Fruit fly (Drosophila melanogaster) whole organism, prepupa: ENCODE data around the gene CG4586.
A peak's percentile ranks its signal among the peaks of the same experiment; 100 is the strongest.

Experiments
- Blimp-1 ChIP-seq: fragments of 200-800 bp; sonication (Bioruptor generic); optimal IDR thresholded peaks from 3 replicates; lab custom pipeline; 2017; ENCODE audit warnings: missing biosample characterization, missing genetic modification characterization, mild to moderate bottlenecking, moderate library complexity, missing genetic modification reagents
- CG10631 ChIP-seq: fragments of 200-800 bp; sonication (Bioruptor generic); optimal IDR thresholded peaks from 2 replicates; lab custom pipeline; 2016; ENCODE audit warnings: missing biosample characterization, missing genetic modification characterization
- CG10669 ChIP-seq: fragments of 200-800 bp; sonication (Bioruptor generic); optimal IDR thresholded peaks from 3 replicates; lab custom pipeline; 2018; ENCODE audit warnings: missing biosample characterization, mild to moderate bottlenecking, missing genetic modification characterization, moderate library complexity
- CG11294 ChIP-seq: fragments of 200-800 bp; sonication (Bioruptor generic); IDR thresholded peaks from 2 replicates; pipeline ENCODE4 v1.3.6; 2022; ENCODE audit warnings: missing biosample characterization, missing genetic modification characterization
- CG11762 ChIP-seq: fragments of 200-800 bp; sonication (Bioruptor generic); optimal IDR thresholded peaks from 3 replicates; lab custom pipeline; 2016; ENCODE audit warnings: missing biosample characterization, missing genetic modification characterization; ENCODE audit not compliant: insufficient read depth
- CG15336 ChIP-seq: fragments of 200-800 bp; sonication (Bioruptor generic); IDR thresholded peaks from 2 replicates; pipeline ENCODE4 v1.3.6; 2022; ENCODE audit warnings: missing biosample characterization, missing genetic modification characterization
- CG1621 ChIP-seq: fragments of 200-800 bp; sonication (Bioruptor generic); optimal IDR thresholded peaks from 3 replicates; lab custom pipeline; 2018; ENCODE audit warnings: missing biosample characterization, mild to moderate bottlenecking, missing genetic modification characterization
- CG3032 ChIP-seq: fragments of 200-800 bp; optimal IDR thresholded peaks from 2 replicates; lab custom pipeline; 2019; ENCODE audit warnings: missing biosample characterization, mild to moderate bottlenecking, missing genetic modification characterization, moderate library complexity
- CG31627 ChIP-seq: fragments of 200-800 bp; sonication (Bioruptor generic); optimal IDR thresholded peaks from 3 replicates; lab custom pipeline; 2016; ENCODE audit warnings: missing biosample characterization, missing genetic modification characterization
- CG32006 ChIP-seq: fragments of 200-800 bp; sonication (Bioruptor generic); optimal IDR thresholded peaks from 3 replicates; lab custom pipeline; 2017; ENCODE audit warnings: missing biosample characterization, mild to moderate bottlenecking, missing genetic modification characterization
- CG3919 ChIP-seq: fragments of 200-800 bp; sonication (Bioruptor generic); optimal IDR thresholded peaks from 3 replicates; lab custom pipeline; 2016; ENCODE audit warnings: missing biosample characterization, missing genetic modification characterization
- CG4318 ChIP-seq: fragments of 200-800 bp; sonication (Bioruptor generic); optimal IDR thresholded peaks from 3 replicates; lab custom pipeline; 2017; ENCODE audit warnings: missing biosample characterization, mild to moderate bottlenecking, missing genetic modification characterization
- CG6163 ChIP-seq: fragments of 200-800 bp; sonication (Bioruptor generic); IDR thresholded peaks from 3 replicates; pipeline ENCODE4 v1.3.6; 2022; ENCODE audit warnings: missing biosample characterization, missing genetic modification characterization
- CG6792 ChIP-seq: fragments of 200-800 bp; sonication (Bioruptor generic); optimal IDR thresholded peaks from 3 replicates; lab custom pipeline; 2016; ENCODE audit warnings: missing biosample characterization, missing genetic modification characterization
- CG6808 ChIP-seq: fragments of 200-800 bp; sonication (Bioruptor generic); optimal IDR thresholded peaks from 3 replicates; lab custom pipeline; 2017; ENCODE audit warnings: missing biosample characterization, missing genetic modification characterization, mild to moderate bottlenecking, moderate library complexity, missing genetic modification reagents
- CG7368 ChIP-seq: fragments of 200-800 bp; sonication (Bioruptor generic); optimal IDR thresholded peaks from 3 replicates; lab custom pipeline; 2016; ENCODE audit warnings: missing biosample characterization, missing genetic modification characterization
- CG8319 ChIP-seq: fragments of 200-800 bp; sonication (Bioruptor generic); optimal IDR thresholded peaks from 3 replicates; lab custom pipeline; 2016; ENCODE audit warnings: missing biosample characterization, missing genetic modification characterization
- CG8632 ChIP-seq: fragments of 200-800 bp; sonication (Bioruptor generic); optimal IDR thresholded peaks from 3 replicates; lab custom pipeline; 2016; ENCODE audit warnings: missing biosample characterization, missing genetic modification characterization
- CG9139 ChIP-seq: fragments of 200-800 bp; sonication (Bioruptor generic); optimal IDR thresholded peaks from 3 replicates; lab custom pipeline; 2017; ENCODE audit warnings: missing biosample characterization, mild to moderate bottlenecking, missing genetic modification characterization
- Eip78C ChIP-seq: fragments of 200-800 bp; sonication (Bioruptor generic); peaks from one replicate; lab custom pipeline; 2016; ENCODE audit warnings: missing biosample characterization, missing genetic modification characterization
- Eip93F ChIP-seq: fragments of 200-800 bp; sonication (Bioruptor generic); optimal IDR thresholded peaks from 2 replicates; lab custom pipeline; 2016; ENCODE audit warnings: missing biosample characterization, mild to moderate bottlenecking, missing genetic modification characterization
- Ets21C ChIP-seq: fragments of 200-800 bp; sonication (Bioruptor generic); optimal IDR thresholded peaks from 3 replicates; lab custom pipeline; 2016; ENCODE audit warnings: missing biosample characterization, missing genetic modification characterization
- Ets96B ChIP-seq: fragments of 200-800 bp; optimal IDR thresholded peaks from 2 replicates; lab custom pipeline; 2019; ENCODE audit warnings: missing biosample characterization, mild to moderate bottlenecking, missing genetic modification characterization, moderate library complexity
- Hr39 ChIP-seq: fragments of 200-800 bp; sonication (Bioruptor generic); optimal IDR thresholded peaks from 2 replicates; lab custom pipeline; 2016; ENCODE audit warnings: missing biosample characterization, missing genetic modification characterization
- Hr4 ChIP-seq: fragments of 200-800 bp; sonication (Bioruptor generic); optimal IDR thresholded peaks from 3 replicates; lab custom pipeline; 2016; ENCODE audit warnings: missing biosample characterization, missing genetic modification characterization
- Lpt ChIP-seq: fragments of 200-800 bp; sonication (Bioruptor generic); optimal IDR thresholded peaks from 3 replicates; lab custom pipeline; 2016; ENCODE audit warnings: missing biosample characterization, missing genetic modification characterization
- Met ChIP-seq: fragments of 200-800 bp; sonication (Bioruptor generic); optimal IDR thresholded peaks from 3 replicates; lab custom pipeline; 2016; ENCODE audit warnings: missing biosample characterization, missing genetic modification characterization
- OdsH ChIP-seq: fragments of 200-800 bp; sonication (Bioruptor generic); optimal IDR thresholded peaks from 3 replicates; lab custom pipeline; 2016; ENCODE audit warnings: missing biosample characterization, missing genetic modification characterization
- Smox ChIP-seq: fragments of 200-800 bp; sonication (Bioruptor generic); optimal IDR thresholded peaks from 3 replicates; lab custom pipeline; 2016; ENCODE audit warnings: missing biosample characterization, missing genetic modification characterization
- Sox102F ChIP-seq: fragments of 200-800 bp; sonication (Bioruptor generic); optimal IDR thresholded peaks from 2 replicates; lab custom pipeline; 2016; ENCODE audit warnings: missing biosample characterization, mild to moderate bottlenecking, missing genetic modification characterization
- Sox14 ChIP-seq: fragments of 200-800 bp; sonication (Bioruptor generic); optimal IDR thresholded peaks from 3 replicates; lab custom pipeline; 2016; ENCODE audit warnings: missing biosample characterization, missing genetic modification characterization
- Sox15 ChIP-seq: fragments of 200-800 bp; sonication (Bioruptor generic); optimal IDR thresholded peaks from 3 replicates; lab custom pipeline; 2016; ENCODE audit warnings: missing biosample characterization, missing genetic modification characterization
- achi ChIP-seq: fragments of 200-800 bp; sonication (Bioruptor generic); optimal IDR thresholded peaks from 3 replicates; lab custom pipeline; 2016; ENCODE audit warnings: missing biosample characterization, missing genetic modification characterization
- acj6 ChIP-seq: fragments of 200-800 bp; sonication (Bioruptor generic); optimal IDR thresholded peaks from 3 replicates; lab custom pipeline; 2016; ENCODE audit warnings: missing biosample characterization, missing genetic modification characterization
- dac ChIP-seq: fragments of 200-800 bp; sonication (Bioruptor generic); optimal IDR thresholded peaks from 2 replicates; lab custom pipeline; 2017; ENCODE audit warnings: missing biosample characterization, mild to moderate bottlenecking, missing genetic modification characterization
- dsx ChIP-seq: fragments of 200-800 bp; optimal IDR thresholded peaks from 3 replicates; lab custom pipeline; 2019; ENCODE audit warnings: missing biosample characterization, mild to moderate bottlenecking, missing genetic modification characterization, moderate library complexity; ENCODE audit not compliant: poor library complexity, severe bottlenecking
- fd59A ChIP-seq: fragments of 200-800 bp; sonication (Bioruptor generic); optimal IDR thresholded peaks from 2 replicates; lab custom pipeline; 2017; ENCODE audit warnings: missing biosample characterization, mild to moderate bottlenecking, missing genetic modification characterization, missing genetic modification reagents
- fd85E ChIP-seq: fragments of 200-800 bp; sonication (Bioruptor generic); optimal IDR thresholded peaks from 3 replicates; lab custom pipeline; 2016; ENCODE audit warnings: missing biosample characterization, missing genetic modification characterization
- lz ChIP-seq: fragments of 200-800 bp; sonication (Bioruptor generic); optimal IDR thresholded peaks from 3 replicates; lab custom pipeline; 2016; ENCODE audit warnings: missing biosample characterization, missing genetic modification characterization
- net ChIP-seq: fragments of 200-800 bp; sonication (Bioruptor generic); optimal IDR thresholded peaks from 3 replicates; lab custom pipeline; 2016; ENCODE audit warnings: missing biosample characterization, missing genetic modification characterization
- pdm3 ChIP-seq: fragments of 200-800 bp; sonication (Bioruptor generic); optimal IDR thresholded peaks from 3 replicates; lab custom pipeline; 2016; ENCODE audit warnings: missing biosample characterization, missing genetic modification characterization
- spab ChIP-seq: fragments of 200-800 bp; sonication (Bioruptor generic); optimal IDR thresholded peaks from 2 replicates; lab custom pipeline; 2017; ENCODE audit warnings: missing biosample characterization, mild to moderate bottlenecking, missing genetic modification characterization, missing genetic modification reagents
- svp ChIP-seq: fragments of 200-800 bp; sonication (Bioruptor generic); peaks from one replicate; lab custom pipeline; 2016; ENCODE audit warnings: missing biosample characterization, missing genetic modification characterization
- topi ChIP-seq: fragments of 200-800 bp; sonication (Bioruptor generic); optimal IDR thresholded peaks from 3 replicates; lab custom pipeline; 2016; ENCODE audit warnings: missing biosample characterization, missing genetic modification characterization

The CG4586 gene

dm6 chrX:7011063-7011743, 41.5 kb downstream of the CG4586 start, which contains the start of the genes cm, sloth1 and sloth2 (continued):
- TF ChIP-seq Eip78C (GFP tag; lab: Kevin White, UChicago) = peak; percentile 95
- peak; percentile 74 for TF ChIP-seq Lpt
- TF ChIP-seq CG11294 (GFP tag; lab: Robert Waterston, UW) = peak; percentile 62; the same call in 1 of the 2 replicates
- TF ChIP-seq Blimp-1 = peak; percentile 29
- peak; percentile 72 for TF ChIP-seq Ets96B (tag; lab: Kevin White, UChicago)
- peak; percentile 59 for TF ChIP-seq CG4318 (GFP tag; lab: Kevin White, UChicago)
- TF ChIP-seq acj6 (GFP tag; lab: Kevin White, UChicago) = peak; percentile 91
- peak; percentile 93 for TF ChIP-seq lz (GFP tag; lab: Kevin White, UChicago)
- peak; percentile 90 for TF ChIP-seq Sox14 (GFP tag; lab: Kevin White, UChicago)
- TF ChIP-seq fd59A (GFP tag; lab: Kevin White, UChicago) = peak; percentile 66
- TF ChIP-seq CG1621 (tag; lab: Kevin White, UChicago) = peak; percentile 78
- TF ChIP-seq svp = peak; percentile 97
- peak; percentile 93 for TF ChIP-seq CG31627 (GFP tag; lab: Kevin White, UChicago)
- TF ChIP-seq Sox15 = peak; percentile 80
- TF ChIP-seq CG11762 (GFP tag; lab: Kevin White, UChicago) = peak; percentile 34
- TF ChIP-seq Hr39 (GFP tag; lab: Kevin White, UChicago) = peak; percentile 91
- peak; percentile 91 for TF ChIP-seq Smox
- peak; percentile 68 for TF ChIP-seq CG7368 (GFP tag; lab: Kevin White, UChicago)
- TF ChIP-seq spab (GFP tag; lab: Kevin White, UChicago) = peak; percentile 50
- peak; percentile 96 for TF ChIP-seq CG3032 (tag; lab: Kevin White, UChicago)

dm6 chrX:7013320-7014214, 43.8 kb downstream of the CG4586 start, which contains the start of the genes CG3032 and CG4593:
Gene CG3032, minus strand, starts transcription at chrX:7013881.
Gene CG4593, plus strand, starts transcription at chrX:7013887.
- TF ChIP-seq svp = peak; percentile 92
- peak; percentile 95 for TF ChIP-seq Hr4 (GFP tag; lab: Kevin White, UChicago)
- TF ChIP-seq CG9139 (GFP tag; lab: Kevin White, UChicago) = peak; percentile 42
- TF ChIP-seq CG6163 (GFP tag; lab: Robert Waterston, UW) = peak; percentile 96
- peak; percentile 89 for TF ChIP-seq net (GFP tag; lab: Kevin White, UChicago)
- TF ChIP-seq spab (GFP tag; lab: Kevin White, UChicago) = peak; percentile 64
- TF ChIP-seq dsx (GFP tag; lab: Kevin White, UChicago) = peak; percentile 79
- TF ChIP-seq CG6792 = peak; percentile 88
- TF ChIP-seq CG10631 (GFP tag; lab: Kevin White, UChicago) = peak; percentile 89
- peak; percentile 43 for TF ChIP-seq Blimp-1
- TF ChIP-seq CG11294 (GFP tag; lab: Robert Waterston, UW) = peak; percentile 95
- TF ChIP-seq fd85E (GFP tag; lab: Kevin White, UChicago) = peak; percentile 9
- TF ChIP-seq CG6808 (GFP tag; lab: Kevin White, UChicago) = peak; percentile 57
- peak; percentile 95 for TF ChIP-seq OdsH (GFP tag; lab: Kevin White, UChicago)
- TF ChIP-seq CG8319 (GFP tag; lab: Kevin White, UChicago) = peak; percentile 72
- peak; percentile 86 for TF ChIP-seq achi (GFP tag; lab: Kevin White, UChicago)
- TF ChIP-seq acj6 (GFP tag; lab: Kevin White, UChicago) = peak; percentile 91
- TF ChIP-seq Sox15 = peak; percentile 89
- peak; percentile 95 for TF ChIP-seq pdm3
- peak; percentile 97 for TF ChIP-seq Eip78C (GFP tag; lab: Kevin White, UChicago)
- TF ChIP-seq CG15336 = peak; percentile 94
- TF ChIP-seq Eip93F (GFP tag; lab: Kevin White, UChicago) = no peak
- peak; percentile 90 for TF ChIP-seq CG31627 (GFP tag; lab: Kevin White, UChicago)
- TF ChIP-seq lz (GFP tag; lab: Kevin White, UChicago) = peak; percentile 91
- peak; percentile 89 for TF ChIP-seq topi
- peak; percentile 88 for TF ChIP-seq Met (GFP tag; lab: Kevin White, UChicago)
- peak; percentile 84 for TF ChIP-seq dac (GFP tag; lab: Kevin White, UChicago)
- peak; percentile 76 for TF ChIP-seq CG8632 (GFP tag; lab: Kevin White, UChicago)
- peak; percentile 94 for TF ChIP-seq Sox14 (GFP tag; lab: Kevin White, UChicago)
- peak; percentile 92 for TF ChIP-seq CG3919 (GFP tag; lab: Kevin White, UChicago)
- peak; percentile 86 for TF ChIP-seq CG10669 (GFP tag; lab: Kevin White, UChicago)
- TF ChIP-seq CG11762 (GFP tag; lab: Kevin White, UChicago) = peak; percentile 81
- peak; percentile 94 for TF ChIP-seq CG32006 (GFP tag; lab: Kevin White, UChicago)
- peak; percentile 81 for TF ChIP-seq CG1621 (tag; lab: Kevin White, UChicago)
- peak; percentile 84 for TF ChIP-seq Ets21C (GFP tag; lab: Kevin White, UChicago)
- peak; percentile 84 for TF ChIP-seq Sox102F (GFP tag; lab: Kevin White, UChicago)
